Worm (Caenorhabditis elegans) whole organism, midembryonic: Measurements from ENCODE around the gene sym-1.
A peak's percentile ranks its signal among the peaks of the same experiment; 100 is the strongest.

Experiments used
- T22C8.4 ChIP-seq: fragments of 200-800 bp; sonication (Bioruptor generic); IDR thresholded peaks from 2 replicates; pipeline ENCODE4 v1.3.6; 2022; ENCODE audit warnings: missing genetic modification characterization, missing compliant biosample characterization
- cog-1 ChIP-seq: sonication (generic microtip); optimal IDR thresholded peaks from 2 replicates; lab custom pipeline; 2016; ENCODE audit warnings: missing genetic modification characterization, missing compliant biosample characterization
- flt-1 ChIP-seq: fragments of 200-800 bp; sonication (Bioruptor generic); IDR thresholded peaks from 2 replicates; pipeline ENCODE4 v1.3.6; 2022; ENCODE audit warnings: missing genetic modification characterization, missing compliant biosample characterization
- klf-2 ChIP-seq: fragments of 200-800 bp; sonication (Bioruptor generic); conservative IDR thresholded peaks from 2 replicates; pipeline ENCODE4 v1.3.6; 2022; ENCODE audit warnings: missing genetic modification reagents, missing genetic modification characterization, missing compliant biosample characterization
- med-1 ChIP-seq: sonication (generic microtip); optimal IDR thresholded peaks from 2 replicates; lab custom pipeline; 2017; ENCODE audit warnings: missing genetic modification characterization, mild to moderate bottlenecking, missing compliant biosample characterization, antibody characterized with exemption, missing genetic modification reagents; ENCODE audit not compliant: insufficient read depth
- ref-1 ChIP-seq: fragments of 200-800 bp; sonication (Bioruptor generic); conservative IDR thresholded peaks from 2 replicates; pipeline ENCODE4 v1.3.6; 2022; ENCODE audit warnings: missing genetic modification reagents, missing genetic modification characterization, missing compliant biosample characterization
- tab-1 ChIP-seq: fragments of 200-800 bp; sonication (Bioruptor generic); IDR thresholded peaks from 2 replicates; pipeline ENCODE4 v1.3.6; 2022; ENCODE audit warnings: missing genetic modification characterization, missing compliant biosample characterization
- ztf-23 ChIP-seq: fragments of 200-800 bp; sonication (Bioruptor generic); IDR thresholded peaks from 2 replicates; pipeline ENCODE4 v1.3.6; 2022; ENCODE audit warnings: missing genetic modification reagents, missing genetic modification characterization, missing compliant biosample characterization
- ztf-29 ChIP-seq: fragments of 200-800 bp; sonication (Bioruptor generic); IDR thresholded peaks from 2 replicates; pipeline ENCODE4 v1.3.6; 2022; ENCODE audit warnings: missing genetic modification reagents, missing genetic modification characterization, missing compliant biosample characterization

DNA sequence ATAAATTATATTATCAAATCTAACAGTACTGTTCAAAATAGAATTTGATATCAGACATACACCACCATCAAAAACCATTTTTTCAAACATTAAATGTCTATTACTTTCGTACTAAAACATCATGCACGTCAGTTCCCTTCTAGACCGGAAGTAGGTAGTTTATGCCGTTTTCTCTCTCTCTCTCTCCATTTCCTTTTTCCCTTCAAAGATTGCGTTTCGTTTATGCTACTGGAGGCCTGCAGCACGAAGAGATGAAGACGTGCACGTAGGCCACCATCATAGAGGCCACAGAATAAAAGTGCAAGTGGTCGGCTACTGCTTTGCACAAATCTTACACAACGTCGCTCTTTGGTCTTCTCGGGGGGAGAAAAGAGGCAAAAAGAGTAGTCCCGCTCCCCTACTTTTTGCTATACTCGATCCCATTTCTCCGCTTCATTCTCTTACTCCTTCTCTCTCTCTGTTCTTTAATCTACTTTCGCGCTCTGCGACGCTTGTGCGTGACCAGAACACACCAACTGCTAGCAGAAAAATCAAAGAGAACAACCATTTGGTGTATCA is 19.9 kb upstream of the sym-1 start:
- TF ChIP-seq T22C8.4 (GFP tag; lab: Robert Waterston, UW) (no peak), flt-1 (no peak), ref-1 (GFP tag; lab: Robert Waterston, UW) (no peak), cog-1 (tag; lab: Kevin White, UChicago) (no peak), ztf-23 (GFP tag; lab: Robert Waterston, UW) (no peak), tab-1 (GFP tag; lab: Robert Waterston, UW) (no peak), med-1 (GFP tag; lab: Kevin White, UChicago) (no peak), klf-2 (no peak), ztf-29 (GFP tag; lab: Robert Waterston, UW) (peak; percentile 52; the same call in 1 of the 2 replicates)
